Fruit fly (Drosophila melanogaster): ENCODE measurements around the gene MagR.

DNA sequence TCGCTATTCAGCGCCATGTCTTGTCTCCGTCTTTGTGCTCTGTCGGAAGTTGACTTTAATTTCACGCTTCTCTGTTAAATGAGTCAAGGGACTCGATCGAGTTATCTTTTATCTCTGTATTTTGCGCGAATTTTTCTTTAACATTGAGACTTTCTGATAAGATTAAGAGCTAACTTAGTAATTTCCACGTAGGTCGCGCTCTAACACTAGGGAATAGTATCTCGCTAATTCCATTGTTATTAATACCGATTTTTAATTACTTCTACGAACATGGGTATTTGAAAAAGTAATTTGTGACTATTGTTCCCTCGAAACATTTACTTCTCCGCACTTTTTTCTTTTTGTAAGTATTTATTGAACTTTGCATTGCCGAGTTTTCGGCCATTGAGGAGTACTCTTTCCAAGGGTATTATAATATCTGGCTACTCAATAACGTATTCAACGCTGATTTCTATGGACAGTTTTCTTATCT lies 32.4 kb downstream of the MagR start, which contains the start of gene CG8952:
- TF ChIP-seq CG17806 (tag; optimal IDR thresholded peaks at IDR 0.05) (no peak), Pif1A (GFP tag; optimal IDR thresholded peaks at IDR 0.05) (no peak), CG4496 (GFP tag; IDR thresholded peaks at IDR 0.05) (no peak), EcR (GFP tag; optimal IDR thresholded peaks at IDR 0.05) (no peak), CG9948 (tag; optimal IDR thresholded peaks at IDR 0.05) (no peak), D1 (tag; optimal IDR thresholded peaks at IDR 0.05) (no peak), CG32121 (GFP tag; IDR thresholded peaks at IDR 0.05) (no peak), CG34367 (tag; optimal IDR thresholded peaks at IDR 0.05) (no peak), CG13204 (GFP tag; optimal IDR thresholded peaks at IDR 0.05) (no peak), gl (tag; optimal IDR thresholded peaks at IDR 0.05) (no peak), Ets98B (GFP tag; IDR thresholded peaks at IDR 0.05) (no peak)

All from whole organism, pupa.